Fruit fly (Drosophila melanogaster) whole organism, embryonic: ENCODE measurements around the gene CG14341.
A peak's percentile ranks its signal among the peaks of the same experiment; 100 is the strongest.

Experiments
- Adf1 ChIP-seq: fragments of 200-800 bp; sonication (Bioruptor generic); IDR thresholded peaks from 2 replicates; pipeline ENCODE4 v1.3.6; 2022; ENCODE audit warnings: missing biosample characterization, missing genetic modification characterization
- Atf3 ChIP-seq: fragments of 200-800 bp; sonication (Bioruptor generic); optimal IDR thresholded peaks from 3 replicates; lab custom pipeline; 2016; ENCODE audit warnings: missing biosample characterization, missing genetic modification characterization
- CG10321 ChIP-seq: fragments of 200-800 bp; sonication (Bioruptor generic); IDR thresholded peaks from 2 replicates; pipeline ENCODE4 v1.3.6; 2022; ENCODE audit warnings: missing biosample characterization, missing genetic modification characterization
- CG10431 ChIP-seq: fragments of 200-800 bp; sonication (Bioruptor generic); optimal IDR thresholded peaks from 3 replicates; lab custom pipeline; 2018; ENCODE audit warnings: missing biosample characterization, mild to moderate bottlenecking, missing genetic modification characterization
- CG10462 ChIP-seq: fragments of 200-800 bp; sonication (Bioruptor generic); optimal IDR thresholded peaks from 2 replicates; lab custom pipeline; 2016; ENCODE audit warnings: missing biosample characterization, missing genetic modification characterization
- CG11398 ChIP-seq: fragments of 200-800 bp; sonication (Bioruptor generic); optimal IDR thresholded peaks from 2 replicates; lab custom pipeline; 2016; ENCODE audit warnings: missing biosample characterization, missing genetic modification characterization
- CG11456 ChIP-seq: fragments of 200-800 bp; sonication (Bioruptor generic); IDR thresholded peaks from 3 replicates; pipeline ENCODE4 v1.3.6; 2022; ENCODE audit warnings: missing biosample characterization, missing genetic modification characterization
- CG12104 ChIP-seq: fragments of 200-800 bp; sonication (Bioruptor generic); optimal IDR thresholded peaks from 3 replicates; lab custom pipeline; 2016; ENCODE audit warnings: missing biosample characterization, missing genetic modification characterization
- CG12659 ChIP-seq: fragments of 200-800 bp; sonication (Bioruptor generic); optimal IDR thresholded peaks from 3 replicates; lab custom pipeline; 2017; ENCODE audit warnings: mild to moderate bottlenecking, missing biosample characterization, missing genetic modification reagents, missing genetic modification characterization
- CG16779 ChIP-seq: fragments of 200-800 bp; sonication (Bioruptor generic); IDR thresholded peaks from 2 replicates; pipeline ENCODE4 v1.3.6; 2022; ENCODE audit warnings: missing biosample characterization, missing genetic modification characterization
- CG16815 ChIP-seq: fragments of 200-800 bp; sonication (Bioruptor generic); optimal IDR thresholded peaks from 3 replicates; lab custom pipeline; 2017; ENCODE audit warnings: missing biosample characterization, mild to moderate bottlenecking, missing genetic modification characterization
- CG18599 ChIP-seq: fragments of 200-800 bp; sonication (Bioruptor generic); optimal IDR thresholded peaks from 3 replicates; lab custom pipeline; 2017; ENCODE audit warnings: missing biosample characterization, missing genetic modification characterization, mild to moderate bottlenecking, moderate library complexity, missing genetic modification reagents
- CG18764 ChIP-seq: fragments of 200-800 bp; sonication (Bioruptor generic); optimal IDR thresholded peaks from 3 replicates; lab custom pipeline; 2016; ENCODE audit warnings: missing biosample characterization, missing genetic modification characterization
- CG2889 ChIP-seq: fragments of 200-800 bp; sonication (Bioruptor generic); IDR thresholded peaks from 3 replicates; pipeline ENCODE4 v1.3.6; 2022; ENCODE audit warnings: missing biosample characterization, missing genetic modification characterization
- CG34376 ChIP-seq: fragments of 200-800 bp; sonication (Bioruptor generic); optimal IDR thresholded peaks from 2 replicates; lab custom pipeline; 2018; ENCODE audit warnings: missing biosample characterization, mild to moderate bottlenecking, missing genetic modification characterization
- CG3838 ChIP-seq: fragments of 200-800 bp; sonication (Bioruptor generic); optimal IDR thresholded peaks from 3 replicates; lab custom pipeline; 2016; ENCODE audit warnings: missing biosample characterization, missing genetic modification characterization
- CG4617 ChIP-seq: fragments of 200-800 bp; sonication (Bioruptor generic); optimal IDR thresholded peaks from 3 replicates; lab custom pipeline; 2016; ENCODE audit warnings: missing biosample characterization, missing genetic modification characterization, borderline replicate concordance
- CG8359 ChIP-seq: fragments of 200-800 bp; sonication (Bioruptor generic); optimal IDR thresholded peaks from 2 replicates; lab custom pipeline; 2017; ENCODE audit warnings: missing biosample characterization, mild to moderate bottlenecking, missing genetic modification characterization, borderline replicate concordance
- CG8388 ChIP-seq: fragments of 200-800 bp; sonication (Bioruptor generic); optimal IDR thresholded peaks from 2 replicates; lab custom pipeline; 2019; ENCODE audit warnings: missing biosample characterization, mild to moderate bottlenecking, missing genetic modification characterization, moderate library complexity
- CG8478 ChIP-seq: fragments of >200 bp; optimal IDR thresholded peaks from 2 replicates; lab custom pipeline; 2018
- CG8765 ChIP-seq: fragments of 200-800 bp; sonication (Bioruptor generic); IDR thresholded peaks from 2 replicates; pipeline ENCODE4 v1.3.6; 2022; ENCODE audit warnings: missing biosample characterization, missing genetic modification characterization
- CG9437 ChIP-seq: fragments of 200-800 bp; sonication (Bioruptor generic); optimal IDR thresholded peaks from 2 replicates; lab custom pipeline; 2018; ENCODE audit warnings: missing biosample characterization, mild to moderate bottlenecking, missing genetic modification characterization
- Camta ChIP-seq: fragments of 200-800 bp; sonication (Bioruptor generic); optimal IDR thresholded peaks from 2 replicates; lab custom pipeline; 2016; ENCODE audit warnings: missing biosample characterization, missing genetic modification characterization
- Dek ChIP-seq: fragments of 200-800 bp; sonication (Bioruptor generic); optimal IDR thresholded peaks from 3 replicates; lab custom pipeline; 2019; ENCODE audit warnings: missing biosample characterization, mild to moderate bottlenecking, missing genetic modification characterization, moderate library complexity
- Dip3 ChIP-seq: fragments of 200-800 bp; sonication (Bioruptor generic); optimal IDR thresholded peaks from 3 replicates; lab custom pipeline; 2016; ENCODE audit warnings: missing biosample characterization, missing genetic modification characterization
- ERR ChIP-seq: fragments of 200-800 bp; sonication (Bioruptor generic); optimal IDR thresholded peaks from 2 replicates; lab custom pipeline; 2016; ENCODE audit warnings: missing biosample characterization, missing genetic modification characterization
- Gug ChIP-seq: fragments of 200-800 bp; sonication (Bioruptor generic); IDR thresholded peaks from 4 replicates; pipeline ENCODE4 v1.3.6; 2022; ENCODE audit warnings: missing biosample characterization, missing genetic modification characterization
- HmgZ ChIP-seq: fragments of 200-800 bp; sonication (Bioruptor generic); optimal IDR thresholded peaks from 2 replicates; lab custom pipeline; 2018; ENCODE audit warnings: missing biosample characterization, mild to moderate bottlenecking, missing genetic modification characterization
- NC2α ChIP-seq: fragments of 200-800 bp; sonication (Bioruptor generic); optimal IDR thresholded peaks from 2 replicates; lab custom pipeline; 2016; ENCODE audit warnings: missing biosample characterization, missing genetic modification characterization
- Opbp ChIP-seq: fragments of 200-800 bp; sonication (Bioruptor generic); IDR thresholded peaks from 3 replicates; pipeline ENCODE4 v1.3.6; 2022; ENCODE audit warnings: missing biosample characterization, missing genetic modification characterization; ENCODE audit not compliant: partially characterized antibody
- Xrp1 ChIP-seq: fragments of 200-800 bp; sonication (Bioruptor generic); IDR thresholded peaks from 2 replicates; pipeline ENCODE4 v1.3.6; 2022; ENCODE audit warnings: missing biosample characterization, missing genetic modification characterization
- ab ChIP-seq: fragments of 200-800 bp; sonication (Bioruptor generic); optimal IDR thresholded peaks from 2 replicates; lab custom pipeline; 2016; ENCODE audit warnings: missing biosample characterization, missing genetic modification characterization
- ato ChIP-seq: fragments of 200-800 bp; sonication (Bioruptor generic); IDR thresholded peaks from 2 replicates; pipeline ENCODE4 v1.3.6; 2022; ENCODE audit warnings: missing biosample characterization, missing genetic modification characterization; ENCODE audit not compliant: partially characterized antibody
- br ChIP-seq: fragments of >200 bp; optimal IDR thresholded peaks from 2 replicates; lab custom pipeline; 2017
- cad ChIP-seq: fragments of >200 bp; optimal IDR thresholded peaks from 2 replicates; lab custom pipeline; 2017; ENCODE audit warnings: missing biosample characterization, missing genetic modification characterization
- cato ChIP-seq: fragments of 200-800 bp; sonication (Bioruptor generic); optimal IDR thresholded peaks from 2 replicates; lab custom pipeline; 2016; ENCODE audit warnings: missing biosample characterization, missing genetic modification characterization, borderline replicate concordance
- dati ChIP-seq: fragments of 200-800 bp; sonication (Bioruptor generic); IDR thresholded peaks from 2 replicates; pipeline ENCODE4 v1.3.6; 2022; ENCODE audit warnings: missing biosample characterization, missing genetic modification characterization
- en ChIP-seq: fragments of 200-800 bp; sonication (Bioruptor generic); optimal IDR thresholded peaks from 2 replicates; lab custom pipeline; 2016; ENCODE audit warnings: missing biosample characterization, missing genetic modification characterization
- fd64A ChIP-seq: fragments of 200-800 bp; sonication (Bioruptor generic); optimal IDR thresholded peaks from 3 replicates; lab custom pipeline; 2018; ENCODE audit warnings: missing biosample characterization, mild to moderate bottlenecking, missing genetic modification characterization
- gt ChIP-seq: fragments of 200-800 bp; sonication (Bioruptor generic); IDR thresholded peaks from 2 replicates; pipeline ENCODE4 v1.3.6; 2022; ENCODE audit warnings: missing biosample characterization, missing genetic modification characterization
- jigr1 ChIP-seq: fragments of 200-800 bp; sonication (Bioruptor generic); IDR thresholded peaks from 3 replicates; pipeline ENCODE4 v1.3.6; 2022; ENCODE audit warnings: missing biosample characterization, missing genetic modification characterization
- maf-S ChIP-seq: fragments of 200-800 bp; sonication (Bioruptor generic); optimal IDR thresholded peaks from 2 replicates; lab custom pipeline; 2016; ENCODE audit warnings: missing biosample characterization, missing genetic modification characterization
- mirr ChIP-seq: fragments of 200-800 bp; sonication (Bioruptor generic); optimal IDR thresholded peaks from 3 replicates; lab custom pipeline; 2018; ENCODE audit warnings: missing biosample characterization, mild to moderate bottlenecking, missing genetic modification characterization
- oc ChIP-seq: fragments of 200-800 bp; sonication (Bioruptor generic); optimal IDR thresholded peaks from 2 replicates; lab custom pipeline; 2018; ENCODE audit warnings: missing biosample characterization, mild to moderate bottlenecking, missing genetic modification characterization, moderate library complexity
- peb ChIP-seq: fragments of 200-800 bp; sonication (Bioruptor generic); IDR thresholded peaks from 2 replicates; pipeline ENCODE4 v1.3.6; 2022; ENCODE audit warnings: missing biosample characterization, missing genetic modification characterization
- pnt ChIP-seq: fragments of 200-800 bp; sonication (Bioruptor generic); optimal IDR thresholded peaks from 3 replicates; lab custom pipeline; 2016; ENCODE audit warnings: missing biosample characterization, missing genetic modification characterization
- salm ChIP-seq: fragments of 200-800 bp; sonication (Bioruptor generic); optimal IDR thresholded peaks from 2 replicates; lab custom pipeline; 2018; ENCODE audit warnings: missing biosample characterization, mild to moderate bottlenecking, missing genetic modification characterization
- schlank ChIP-seq: fragments of 200-800 bp; sonication (Bioruptor generic); optimal IDR thresholded peaks from 2 replicates; lab custom pipeline; 2018; ENCODE audit warnings: missing biosample characterization, mild to moderate bottlenecking, missing genetic modification characterization
- stwl ChIP-seq: fragments of 200-800 bp; sonication (Bioruptor generic); optimal IDR thresholded peaks from 3 replicates; lab custom pipeline; 2018; ENCODE audit warnings: missing biosample characterization, mild to moderate bottlenecking, missing genetic modification characterization, moderate library complexity
- trh ChIP-seq: fragments of 200-800 bp; sonication (Bioruptor generic); optimal IDR thresholded peaks from 2 replicates; lab custom pipeline; 2016; ENCODE audit warnings: missing biosample characterization, missing genetic modification characterization
- z ChIP-seq: fragments of 200-800 bp; sonication (Bioruptor generic); IDR thresholded peaks from 3 replicates; pipeline ENCODE4 v1.3.6; 2022; ENCODE audit warnings: missing biosample characterization, missing genetic modification characterization
- zfh1 ChIP-seq: fragments of 200-800 bp; sonication (Bioruptor generic); IDR thresholded peaks from 3 replicates; pipeline ENCODE4 v1.3.6; 2022; ENCODE audit warnings: missing biosample characterization, missing genetic modification characterization

Gene CG14341

DNA sequence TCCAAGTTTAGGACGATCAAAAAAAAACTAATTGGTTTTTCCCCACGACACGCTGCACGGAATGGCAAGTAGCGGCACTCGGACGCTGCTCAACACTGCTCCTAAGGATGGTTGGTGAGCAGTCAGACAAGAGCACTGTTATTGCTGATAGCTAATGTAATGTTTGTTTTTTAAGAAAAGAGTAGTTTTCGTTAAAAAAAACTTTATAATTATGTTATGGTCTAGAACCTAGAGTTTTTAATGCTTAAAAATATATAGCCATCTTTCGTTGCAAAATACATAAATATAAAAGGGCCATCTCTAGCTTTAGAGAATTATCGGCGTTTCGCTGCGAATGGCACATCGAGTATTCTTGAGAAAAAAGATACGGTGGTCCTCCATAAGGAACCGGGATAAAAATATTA is 6.4 kb downstream of the CG14341 start, which contains the start of the genes Charon and CG4887 (continued):
- TF ChIP-seq dati (GFP tag; lab: Robert Waterston, UW): no peak
- peak; percentile 80 for TF ChIP-seq pnt (GFP tag; lab: Kevin White, UChicago)
- TF ChIP-seq Atf3 (GFP tag; lab: Kevin White, UChicago): peak; percentile 76
- TF ChIP-seq ERR (GFP tag; lab: Kevin White, UChicago): peak; percentile 67
- TF ChIP-seq zfh1: peak; percentile 77
- TF ChIP-seq HmgZ (tag; lab: Kevin White, UChicago): peak; percentile 89
- TF ChIP-seq mirr (GFP tag; lab: Kevin White, UChicago): peak; percentile 5
- peak; percentile 59 for TF ChIP-seq NC2α (GFP tag; lab: Kevin White, UChicago)
- TF ChIP-seq CG34376 (GFP tag; lab: Kevin White, UChicago): peak; percentile 71
- peak; percentile 86 for TF ChIP-seq Xrp1 (GFP tag; lab: Robert Waterston, UW)
- TF ChIP-seq fd64A (GFP tag; lab: Kevin White, UChicago): no peak
- TF ChIP-seq CG3838 (GFP tag; lab: Kevin White, UChicago): peak; percentile 63
- TF ChIP-seq Dip3: peak; percentile 91
- TF ChIP-seq maf-S: peak; percentile 79
- TF ChIP-seq CG10462 (GFP tag; lab: Kevin White, UChicago): peak; percentile 77
- TF ChIP-seq CG10431 (GFP tag; lab: Kevin White, UChicago): no peak
- TF ChIP-seq Gug: peak; percentile 83
- TF ChIP-seq oc (tag; lab: Kevin White, UChicago): no peak
- TF ChIP-seq CG11398 (GFP tag; lab: Kevin White, UChicago): peak; percentile 67
- no peak for TF ChIP-seq jigr1 (GFP tag; lab: Robert Waterston, UW)
- peak; percentile 88 for TF ChIP-seq CG12659 (GFP tag; lab: Kevin White, UChicago)
- TF ChIP-seq trh (GFP tag; lab: Kevin White, UChicago): peak; percentile 73
- TF ChIP-seq CG16779 (GFP tag; lab: Robert Waterston, UW): no peak
- peak; percentile 49; the same call in 1 of the 2 replicates for TF ChIP-seq gt (GFP tag; lab: Robert Waterston, UW)
- TF ChIP-seq CG2889 (GFP tag; lab: Robert Waterston, UW): peak; percentile 68
- peak; percentile 87 for TF ChIP-seq CG18599
- TF ChIP-seq Camta (GFP tag; lab: Kevin White, UChicago): peak; percentile 81
- peak; percentile 48; the same call in 1 of the 2 replicates for TF ChIP-seq CG8765 (GFP tag; lab: Robert Waterston, UW)
- peak; percentile 49 for TF ChIP-seq salm (tag; lab: Kevin White, UChicago)
- no peak for TF ChIP-seq CG18764
- TF ChIP-seq CG4617: peak; percentile 93
- no peak for TF ChIP-seq cad (GFP tag; lab: Kevin White, UChicago)
- no peak for TF ChIP-seq CG8478 (lab: Kevin White, UChicago)
- TF ChIP-seq peb (GFP tag; lab: Robert Waterston, UW): peak; percentile 60
- no peak for TF ChIP-seq CG8359 (GFP tag; lab: Kevin White, UChicago)
- TF ChIP-seq en: peak; percentile 38
- peak; percentile 43; the same call in 1 of the 2 replicates for TF ChIP-seq Adf1 (GFP tag; lab: Robert Waterston, UW)
- no peak for TF ChIP-seq CG10321 (GFP tag; lab: Robert Waterston, UW)
- TF ChIP-seq z: no peak
- peak; percentile 71 for TF ChIP-seq Dek (tag; lab: Kevin White, UChicago)
- TF ChIP-seq CG12104: peak; percentile 68
- peak; percentile 46 for TF ChIP-seq schlank
- TF ChIP-seq ab (GFP tag; lab: Kevin White, UChicago): peak; percentile 58
- peak; percentile 67 for TF ChIP-seq CG9437 (GFP tag; lab: Kevin White, UChicago)
- TF ChIP-seq CG16815 (GFP tag; lab: Kevin White, UChicago): peak; percentile 61
- TF ChIP-seq Opbp (GFP tag; lab: Robert Waterston, UW): 0 out of 3 replicates have a peak, but pooled peaks have one; percentile 51
- TF ChIP-seq CG8388 (GFP tag; lab: Kevin White, UChicago): peak; percentile 71
- TF ChIP-seq CG11456 (GFP tag; lab: Robert Waterston, UW): peak; percentile 82
- TF ChIP-seq stwl (tag; lab: Kevin White, UChicago): peak; percentile 77
- TF ChIP-seq cato: peak; percentile 79
- no peak for TF ChIP-seq br (lab: Kevin White, UChicago)
- TF ChIP-seq ato: peak; percentile 25; the same call in 1 of the 2 replicates
